Fruit fly (Drosophila melanogaster) whole organism, embryonic: ENCODE data around the gene erm.

ENCODE experiments used
- CG11723 ChIP-seq: fragments of 200-800 bp; sonication (Bioruptor generic); optimal IDR thresholded peaks from 2 replicates; lab custom pipeline; 2017; ENCODE audit warnings: missing biosample characterization, mild to moderate bottlenecking, missing genetic modification characterization
- CG13123 ChIP-seq: fragments of 200-800 bp; sonication (Bioruptor generic); optimal IDR thresholded peaks from 2 replicates; lab custom pipeline; 2016; ENCODE audit warnings: missing biosample characterization, missing genetic modification characterization
- CG13287 ChIP-seq: fragments of 200-800 bp; sonication (Bioruptor generic); IDR thresholded peaks from 2 replicates; pipeline ENCODE4 v1.3.6; 2022; ENCODE audit warnings: missing biosample characterization, missing genetic modification characterization; ENCODE audit not compliant: partially characterized antibody
- CG1529 ChIP-seq: fragments of 200-800 bp; sonication (Bioruptor generic); optimal IDR thresholded peaks from 3 replicates; lab custom pipeline; 2018; ENCODE audit warnings: missing biosample characterization, missing genetic modification characterization
- CG1647 ChIP-seq: fragments of 200-800 bp; sonication (Bioruptor generic); optimal IDR thresholded peaks from 3 replicates; lab custom pipeline; 2016; ENCODE audit warnings: missing biosample characterization, missing genetic modification characterization
- CG17359 ChIP-seq: fragments of 200-800 bp; sonication (Bioruptor generic); optimal IDR thresholded peaks from 3 replicates; lab custom pipeline; 2018; ENCODE audit warnings: missing biosample characterization, mild to moderate bottlenecking, missing genetic modification characterization, moderate library complexity
- CG18619 ChIP-seq: fragments of 200-800 bp; sonication (Bioruptor generic); optimal IDR thresholded peaks from 3 replicates; lab custom pipeline; 2017; ENCODE audit warnings: missing biosample characterization, mild to moderate bottlenecking, missing genetic modification characterization
- CG2202 ChIP-seq: fragments of 200-800 bp; sonication (Bioruptor generic); optimal IDR thresholded peaks from 2 replicates; lab custom pipeline; 2018; ENCODE audit warnings: missing biosample characterization, mild to moderate bottlenecking, missing genetic modification characterization
- CG30020 ChIP-seq: fragments of 200-800 bp; optimal IDR thresholded peaks from 2 replicates; lab custom pipeline; 2019; ENCODE audit warnings: missing biosample characterization, mild to moderate bottlenecking, missing genetic modification characterization, moderate library complexity
- CG30403 ChIP-seq: fragments of 200-800 bp; sonication (Bioruptor generic); optimal IDR thresholded peaks from 3 replicates; lab custom pipeline; 2016; ENCODE audit warnings: missing biosample characterization, missing genetic modification characterization
- CG31441 ChIP-seq: fragments of 200-800 bp; sonication (Bioruptor generic); IDR thresholded peaks from 2 replicates; pipeline ENCODE4 v1.3.6; 2022; ENCODE audit warnings: missing biosample characterization, missing genetic modification characterization
- CG3281 ChIP-seq: fragments of 200-800 bp; sonication (Bioruptor generic); optimal IDR thresholded peaks from 3 replicates; lab custom pipeline; 2017; ENCODE audit warnings: missing biosample characterization, mild to moderate bottlenecking, missing genetic modification characterization
- CG3407 ChIP-seq: fragments of 200-800 bp; sonication (Bioruptor generic); optimal IDR thresholded peaks from 2 replicates; lab custom pipeline; 2018; ENCODE audit warnings: missing biosample characterization, mild to moderate bottlenecking, missing genetic modification characterization
- CG3726 ChIP-seq: fragments of 200-800 bp; sonication (Bioruptor generic); IDR thresholded peaks from 3 replicates; pipeline ENCODE4, ENCODE4 v1.3.6; 2022; ENCODE audit warnings: missing biosample characterization, missing genetic modification characterization
- CG3838 ChIP-seq: fragments of 200-800 bp; sonication (Bioruptor generic); optimal IDR thresholded peaks from 3 replicates; lab custom pipeline; 2016; ENCODE audit warnings: missing biosample characterization, missing genetic modification characterization
- CG42726 ChIP-seq: fragments of 200-800 bp; sonication (Bioruptor generic); IDR thresholded peaks from 2 replicates; pipeline ENCODE4 v1.3.6; 2022; ENCODE audit warnings: missing biosample characterization, missing genetic modification characterization; ENCODE audit not compliant: partially characterized antibody
- CG4404 ChIP-seq: fragments of 200-800 bp; sonication (Bioruptor generic); IDR thresholded peaks from 2 replicates; pipeline ENCODE4 v1.3.6; 2022; ENCODE audit warnings: missing biosample characterization, missing genetic modification characterization
- CG9817 ChIP-seq: fragments of 200-800 bp; sonication (Bioruptor generic); optimal IDR thresholded peaks from 2 replicates; lab custom pipeline; 2018; ENCODE audit warnings: missing biosample characterization, mild to moderate bottlenecking, missing genetic modification characterization, moderate library complexity
- CHES-1-like ChIP-seq: fragments of 200-800 bp; sonication (Bioruptor generic); optimal IDR thresholded peaks from 2 replicates; lab custom pipeline; 2016; ENCODE audit warnings: missing biosample characterization, missing genetic modification characterization
- D ChIP-seq, 2 experiments: fragments of 200-800 bp in 1 of 2; fragments of >200 bp in 1 of 2; sonication (Bioruptor generic) in 1 of 2; optimal IDR thresholded peaks; 2 replicates in 1 of 2; 3 replicates in 1 of 2; lab custom pipeline; 2017; ENCODE audit warnings: mild to moderate bottlenecking in 1 of 2, missing biosample characterization in 1 of 2, missing genetic modification characterization in 1 of 2, missing genetic modification reagents in 1 of 2
- D19A ChIP-seq: fragments of 200-800 bp; optimal IDR thresholded peaks from 3 replicates; lab custom pipeline; 2019; ENCODE audit warnings: missing biosample characterization, mild to moderate bottlenecking, missing genetic modification characterization, moderate library complexity
- HLH3B ChIP-seq: fragments of 200-800 bp; sonication (Bioruptor generic); IDR thresholded peaks from 2 replicates; pipeline ENCODE4 v1.3.6; 2022; ENCODE audit warnings: missing biosample characterization, missing genetic modification characterization
- HmgZ ChIP-seq: fragments of 200-800 bp; sonication (Bioruptor generic); optimal IDR thresholded peaks from 2 replicates; lab custom pipeline; 2018; ENCODE audit warnings: missing biosample characterization, mild to moderate bottlenecking, missing genetic modification characterization
- Lhr ChIP-seq: fragments of 200-800 bp; sonication (Bioruptor generic); optimal IDR thresholded peaks from 3 replicates; lab custom pipeline; 2017; ENCODE audit warnings: mild to moderate bottlenecking, missing biosample characterization, missing genetic modification reagents, missing genetic modification characterization
- NfI ChIP-seq: fragments of 200-800 bp; sonication (Bioruptor generic); optimal IDR thresholded peaks from 3 replicates; lab custom pipeline; 2018; ENCODE audit warnings: missing biosample characterization, mild to moderate bottlenecking, missing genetic modification characterization, moderate library complexity
- Optix ChIP-seq: fragments of 200-800 bp; sonication (Bioruptor generic); IDR thresholded peaks from 3 replicates; pipeline ENCODE4 v1.3.6; 2022; ENCODE audit warnings: missing biosample characterization, missing genetic modification characterization
- Sin3A ChIP-seq: fragments of >200 bp; optimal IDR thresholded peaks from 2 replicates; lab custom pipeline; 2018
- Sox100B ChIP-seq: fragments of 200-800 bp; sonication (Bioruptor generic); optimal IDR thresholded peaks from 3 replicates; lab custom pipeline; 2018; ENCODE audit warnings: missing biosample characterization, mild to moderate bottlenecking, missing genetic modification characterization
- Sry-β ChIP-seq: fragments of 200-800 bp; sonication (Bioruptor generic); optimal IDR thresholded peaks from 2 replicates; lab custom pipeline; 2018; ENCODE audit warnings: missing biosample characterization, mild to moderate bottlenecking, missing genetic modification characterization, moderate library complexity
- Taf1 ChIP-seq: fragments of 200-800 bp; sonication (Bioruptor generic); IDR thresholded peaks from 2 replicates; pipeline ENCODE4 v1.3.6; 2022; ENCODE audit warnings: missing biosample characterization, missing genetic modification characterization
- chinmo ChIP-seq: fragments of 200-800 bp; sonication (Bioruptor generic); IDR thresholded peaks from 4 replicates; pipeline ENCODE4 v1.3.6; 2022; ENCODE audit warnings: missing biosample characterization, missing genetic modification characterization; ENCODE audit not compliant: partially characterized antibody
- croc ChIP-seq: fragments of 200-800 bp; sonication (Bioruptor generic); conservative IDR thresholded peaks from 3 replicates; pipeline ENCODE4 v1.3.6; 2022; ENCODE audit warnings: missing biosample characterization, missing genetic modification characterization
- ewg ChIP-seq: fragments of 200-800 bp; sonication (Bioruptor generic); optimal IDR thresholded peaks from 3 replicates; lab custom pipeline; 2017; ENCODE audit warnings: mild to moderate bottlenecking, missing biosample characterization, missing genetic modification reagents, missing genetic modification characterization
- fru ChIP-seq: fragments of >200 bp; optimal IDR thresholded peaks from 2 replicates; lab custom pipeline; 2017
- gem ChIP-seq: fragments of 200-800 bp; sonication (Bioruptor generic); optimal IDR thresholded peaks from 2 replicates; lab custom pipeline; 2019; ENCODE audit warnings: missing biosample characterization, mild to moderate bottlenecking, missing genetic modification characterization, moderate library complexity
- gro ChIP-seq: fragments of 200-800 bp; sonication (Bioruptor generic); optimal IDR thresholded peaks from 2 replicates; lab custom pipeline; 2016; ENCODE audit warnings: missing biosample characterization, missing genetic modification characterization
- hth ChIP-seq: fragments of >200 bp; optimal IDR thresholded peaks from 2 replicates; lab custom pipeline; 2017; ENCODE audit warnings: inconsistent platforms
- ind ChIP-seq: fragments of 200-800 bp; sonication (Bioruptor generic); optimal IDR thresholded peaks from 3 replicates; lab custom pipeline; 2016; ENCODE audit warnings: missing biosample characterization, missing genetic modification characterization
- klu ChIP-seq: fragments of 200-800 bp; sonication (Bioruptor generic); IDR thresholded peaks from 2 replicates; pipeline ENCODE4 v1.3.6; 2022; ENCODE audit warnings: missing biosample characterization, missing genetic modification characterization
- nerfin-1 ChIP-seq: fragments of 200-800 bp; sonication (Bioruptor generic); optimal IDR thresholded peaks from 3 replicates; lab custom pipeline; 2019; ENCODE audit warnings: missing biosample characterization, mild to moderate bottlenecking, missing genetic modification characterization, moderate library complexity
- pita ChIP-seq: fragments of 200-800 bp; sonication (Bioruptor generic); optimal IDR thresholded peaks from 2 replicates; lab custom pipeline; 2017; ENCODE audit warnings: missing biosample characterization, mild to moderate bottlenecking, missing genetic modification characterization
- ro ChIP-seq: fragments of 200-800 bp; sonication (Bioruptor generic); IDR thresholded peaks from 2 replicates; pipeline ENCODE4 v1.3.6; 2022; ENCODE audit warnings: missing biosample characterization, missing genetic modification characterization
- sens-2 ChIP-seq: fragments of 200-800 bp; sonication (Bioruptor generic); IDR thresholded peaks from 2 replicates; pipeline ENCODE4 v1.3.6; 2022; ENCODE audit warnings: missing biosample characterization, missing genetic modification characterization
- shn ChIP-seq: fragments of 200-800 bp; sonication (Bioruptor generic); optimal IDR thresholded peaks from 3 replicates; lab custom pipeline; 2016; ENCODE audit warnings: missing biosample characterization, missing genetic modification characterization
- sisA ChIP-seq: fragments of 200-800 bp; sonication (Bioruptor generic); IDR thresholded peaks from 2 replicates; pipeline ENCODE4 v1.3.6; 2022; ENCODE audit warnings: missing biosample characterization, missing genetic modification characterization
- tin ChIP-seq: fragments of 200-800 bp; sonication (Bioruptor generic); optimal IDR thresholded peaks from 3 replicates; lab custom pipeline; 2016; ENCODE audit warnings: missing biosample characterization, missing genetic modification characterization
- tx ChIP-seq: fragments of 200-800 bp; sonication (Bioruptor generic); optimal IDR thresholded peaks from 2 replicates; lab custom pipeline; 2016; ENCODE audit warnings: missing biosample characterization, missing genetic modification characterization
- unpg ChIP-seq: fragments of 200-800 bp; sonication (Bioruptor generic); optimal IDR thresholded peaks from 3 replicates; lab custom pipeline; 2018; ENCODE audit warnings: missing biosample characterization, mild to moderate bottlenecking, missing genetic modification characterization, moderate library complexity
- zfh2 ChIP-seq: fragments of 200-800 bp; sonication (Bioruptor generic); optimal IDR thresholded peaks from 2 replicates; lab custom pipeline; 2016; ENCODE audit warnings: missing biosample characterization, missing genetic modification characterization

The erm gene

dm6 chr2L:1986343-1987280, 16.4 kb upstream of the erm start (continued):
- TF ChIP-seq Taf1 (GFP tag; lab: Robert Waterston, UW), result no peak
- no peak for TF ChIP-seq croc
- TF ChIP-seq CG13287 (GFP tag; lab: Robert Waterston, UW), result no peak
- no peak for TF ChIP-seq D (optimal IDR thresholded peaks at IDR 0.05; lab: Kevin White, UChicago)
- TF ChIP-seq D (GFP tag; optimal IDR thresholded peaks at IDR 0.05; lab: Kevin White, UChicago), result no peak
- peak; percentile 54 for TF ChIP-seq tin (GFP tag; lab: Kevin White, UChicago)
- peak; percentile 59 for TF ChIP-seq gem
- TF ChIP-seq CG1647, result peak; percentile 56
- peak; percentile 46 for TF ChIP-seq CG9817 (tag; lab: Kevin White, UChicago)
- TF ChIP-seq HmgZ (tag; lab: Kevin White, UChicago), result peak; percentile 37
- TF ChIP-seq CG3407 (GFP tag; lab: Kevin White, UChicago), result no peak
- no peak for TF ChIP-seq Optix (GFP tag; lab: Robert Waterston, UW)
- no peak for TF ChIP-seq CG42726 (GFP tag; lab: Robert Waterston, UW)
- TF ChIP-seq klu, result no peak
- TF ChIP-seq HLH3B (GFP tag; lab: Robert Waterston, UW), result peak; percentile 58; the same call in 1 of the 2 replicates
- TF ChIP-seq CG31441 (GFP tag; lab: Robert Waterston, UW), result 0 out of 2 replicates have a peak, but pooled peaks have one; percentile 44
- TF ChIP-seq unpg (GFP tag; lab: Kevin White, UChicago), result peak; percentile 48
- TF ChIP-seq CG3726 (GFP tag; lab: Robert Waterston, UW), result no peak
- TF ChIP-seq ro (GFP tag; lab: Robert Waterston, UW), result no peak
- peak; percentile 57 for TF ChIP-seq NfI
- no peak for TF ChIP-seq nerfin-1
- no peak for TF ChIP-seq Lhr (GFP tag; lab: Kevin White, UChicago)
- TF ChIP-seq CG13123 (GFP tag; lab: Kevin White, UChicago), result peak; percentile 2
- peak; percentile 6 for TF ChIP-seq shn
- TF ChIP-seq gro (GFP tag; lab: Kevin White, UChicago), result peak; percentile 62
- no peak for TF ChIP-seq chinmo
- no peak for TF ChIP-seq CG2202 (tag; lab: Kevin White, UChicago)
- TF ChIP-seq fru, result no peak
- peak; percentile 67 for TF ChIP-seq CG3281 (GFP tag; lab: Kevin White, UChicago)
- no peak for TF ChIP-seq CG30020 (tag; lab: Kevin White, UChicago)
- TF ChIP-seq CG3838 (GFP tag; lab: Kevin White, UChicago), result no peak
- peak; percentile 42 for TF ChIP-seq D19A (tag; lab: Kevin White, UChicago)
- TF ChIP-seq Sin3A (lab: Kevin White, UChicago), result no peak
- peak; percentile 37 for TF ChIP-seq CG17359 (tag; lab: Kevin White, UChicago)
- TF ChIP-seq hth (lab: Kevin White, UChicago), result no peak
- no peak for TF ChIP-seq ewg (GFP tag; lab: Kevin White, UChicago)
- TF ChIP-seq sisA (GFP tag; lab: Robert Waterston, UW), result peak; percentile 39; the same call in 1 of the 2 replicates
- TF ChIP-seq ind (GFP tag; lab: Kevin White, UChicago), result peak; percentile 51
- peak; percentile 11 for TF ChIP-seq Sox100B (GFP tag; lab: Kevin White, UChicago)
- TF ChIP-seq pita (GFP tag; lab: Kevin White, UChicago), result no peak
- peak; percentile 66 for TF ChIP-seq CG18619 (GFP tag; lab: Kevin White, UChicago)
- TF ChIP-seq Sry-β (GFP tag; lab: Kevin White, UChicago), result no peak
- TF ChIP-seq zfh2 (GFP tag; lab: Kevin White, UChicago), result peak; percentile 77
- TF ChIP-seq CG11723, result no peak
- TF ChIP-seq CG1529 (GFP tag; lab: Kevin White, UChicago), result no peak
- no peak; the same call in 1 of the 2 replicates for TF ChIP-seq sens-2
- peak; percentile 17 for TF ChIP-seq tx
- no peak; the same call in 1 of the 2 replicates for TF ChIP-seq CG4404 (GFP tag; lab: Robert Waterston, UW)
- no peak for TF ChIP-seq CHES-1-like (GFP tag; lab: Kevin White, UChicago)
- TF ChIP-seq CG30403 (GFP tag; lab: Kevin White, UChicago), result peak; percentile 65
